Worm (Caenorhabditis elegans) whole organism, L1 larva: ENCODE results near the gene F54D10.8.

Experiments
- C04F5.9 ChIP-seq: sonication (generic microtip); optimal IDR thresholded peaks from 2 replicates; lab custom pipeline; 2016; ENCODE audit warnings: missing genetic modification characterization, missing compliant biosample characterization
- C34B4.2 ChIP-seq: sonication (generic microtip); optimal IDR thresholded peaks from 2 replicates; lab custom pipeline; 2017; ENCODE audit warnings: mild to moderate bottlenecking, missing genetic modification characterization, missing compliant biosample characterization
- F16B12.6 ChIP-seq: fragments of 150-350 bp; optimal IDR thresholded peaks from 2 replicates; lab custom pipeline; 2014; ENCODE audit warnings: missing biosample characterization, missing genetic modification characterization
- Y116A8C.19 ChIP-seq: sonication (generic microtip); optimal IDR thresholded peaks from 2 replicates; lab custom pipeline; 2016; ENCODE audit warnings: missing compliant biosample characterization, missing genetic modification characterization, borderline replicate concordance
- alr-1 ChIP-seq: fragments of 200-800 bp; sonication (Bioruptor generic); optimal IDR thresholded peaks from 2 replicates; lab custom pipeline; 2018; ENCODE audit warnings: borderline replicate concordance, mild to moderate bottlenecking, missing genetic modification characterization, missing compliant biosample characterization
- aly-2 ChIP-seq: fragments of 150-350 bp; optimal IDR thresholded peaks from 2 replicates; lab custom pipeline; 2014; ENCODE audit warnings: missing biosample characterization, missing genetic modification characterization
- ama-1 ChIP-seq: fragments of 150-350 bp; optimal IDR thresholded peaks from 2 replicates; lab custom pipeline; 2014
- ceh-8 ChIP-seq: fragments of 200-800 bp; sonication (Bioruptor generic); optimal IDR thresholded peaks from 2 replicates; lab custom pipeline; 2018; ENCODE audit warnings: mild to moderate bottlenecking, missing genetic modification characterization, moderate library complexity, missing compliant biosample characterization
- ceh-82 ChIP-seq, 3 experiments: fragments of 150-350 bp in 1 of 3; sonication (generic microtip) in 2 of 3; optimal IDR thresholded peaks; 2 replicates each; lab custom pipeline; 2014 to 2017; ENCODE audit warnings: missing biosample characterization in 3 of 3, missing genetic modification characterization in 3 of 3
- ceh-88 ChIP-seq: fragments of 200-800 bp; sonication (Bioruptor generic); IDR thresholded peaks from 2 replicates; pipeline ENCODE4 v1.3.6; 2022; ENCODE audit warnings: missing genetic modification characterization, missing compliant biosample characterization
- ces-1 ChIP-seq: fragments of 150-350 bp; optimal IDR thresholded peaks from 2 replicates; lab custom pipeline; 2014; ENCODE audit warnings: missing biosample characterization, missing genetic modification reagents, missing genetic modification characterization
- dpl-1 ChIP-seq, 3 experiments: fragments of 150-350 bp in 2 of 3; sonication (generic microtip) in 1 of 3; optimal IDR thresholded peaks; 2 replicates each; lab custom pipeline; 2014 to 2017; ENCODE audit warnings: missing biosample characterization in 3 of 3, missing genetic modification characterization in 3 of 3, missing genetic modification reagents in 3 of 3
- dsc-1 ChIP-seq: sonication (generic microtip); optimal IDR thresholded peaks from 2 replicates; lab custom pipeline; 2016; ENCODE audit warnings: mild to moderate bottlenecking, missing genetic modification characterization, missing compliant biosample characterization
- efl-3 ChIP-seq: fragments of 200-800 bp; sonication (Bioruptor generic); optimal IDR thresholded peaks from 2 replicates; lab custom pipeline; 2018; ENCODE audit warnings: mild to moderate bottlenecking, missing genetic modification characterization, missing compliant biosample characterization
- egl-13 ChIP-seq: sonication (generic microtip); optimal IDR thresholded peaks from 2 replicates; lab custom pipeline; 2016; ENCODE audit warnings: missing genotype, missing genetic modification reagents, missing genetic modification characterization, missing compliant biosample characterization
- ets-5 ChIP-seq: fragments of 200-800 bp; sonication (Bioruptor generic); IDR thresholded peaks from 2 replicates; pipeline ENCODE4 v1.3.6; 2022; ENCODE audit warnings: missing genetic modification characterization, missing compliant biosample characterization
- fkh-4 ChIP-seq: sonication (generic microtip); optimal IDR thresholded peaks from 2 replicates; lab custom pipeline; 2016; ENCODE audit warnings: missing compliant biosample characterization, missing genetic modification characterization, borderline replicate concordance
- fkh-8 ChIP-seq: sonication (generic microtip); optimal IDR thresholded peaks from 2 replicates; lab custom pipeline; 2016; ENCODE audit warnings: mild to moderate bottlenecking, missing genetic modification characterization, missing compliant biosample characterization
- hlh-4 ChIP-seq: sonication (generic microtip); optimal IDR thresholded peaks from 2 replicates; lab custom pipeline; 2016; ENCODE audit warnings: mild to moderate bottlenecking, missing genetic modification characterization, missing compliant biosample characterization
- hpl-2 ChIP-seq: fragments of 150-350 bp; optimal IDR thresholded peaks from 2 replicates; lab custom pipeline; 2014; ENCODE audit warnings: missing biosample characterization, missing genetic modification reagents, missing genetic modification characterization
- jun-1 ChIP-seq: fragments of 150-350 bp; optimal IDR thresholded peaks from 2 replicates; lab custom pipeline; 2014; ENCODE audit warnings: missing biosample characterization, missing genetic modification reagents, missing genetic modification characterization
- lin-13 ChIP-seq: fragments of 150-350 bp; optimal IDR thresholded peaks from 2 replicates; lab custom pipeline; 2014; ENCODE audit warnings: missing biosample characterization, missing genetic modification reagents, missing genetic modification characterization
- lin-14 ChIP-seq: fragments of 200-800 bp; sonication (Bioruptor generic); optimal IDR thresholded peaks from 2 replicates; lab custom pipeline; 2018; ENCODE audit warnings: mild to moderate bottlenecking, missing genetic modification characterization, moderate library complexity, missing compliant biosample characterization
- lin-35 ChIP-seq, 2 experiments: fragments of 150-350 bp; optimal IDR thresholded peaks; 2 replicates each; lab custom pipeline; 2014; ENCODE audit warnings: missing biosample characterization in 2 of 2, missing genetic modification characterization in 2 of 2, missing genetic modification reagents in 2 of 2
- lin-39 ChIP-seq: fragments of 150-350 bp; optimal IDR thresholded peaks from 2 replicates; lab custom pipeline; 2014; ENCODE audit warnings: missing biosample characterization, missing genetic modification reagents, missing genetic modification characterization
- lir-3 ChIP-seq: sonication (generic microtip); optimal IDR thresholded peaks from 2 replicates; lab custom pipeline; 2016; ENCODE audit warnings: mild to moderate bottlenecking, missing genetic modification characterization, moderate library complexity, missing compliant biosample characterization; ENCODE audit not compliant: poor library complexity
- mdl-1 ChIP-seq, 2 experiments: fragments of 150-350 bp; optimal IDR thresholded peaks; 2 replicates each; lab custom pipeline; 2014 to 2017; ENCODE audit warnings: missing biosample characterization in 2 of 2, missing genetic modification characterization in 2 of 2, inconsistent platforms in 1 of 2
- mep-1 ChIP-seq: fragments of 150-350 bp; optimal IDR thresholded peaks from 2 replicates; lab custom pipeline; 2014; ENCODE audit warnings: missing biosample characterization, missing genetic modification characterization
- nhr-237 ChIP-seq: fragments of 150-350 bp; optimal IDR thresholded peaks from 2 replicates; lab custom pipeline; 2014; ENCODE audit warnings: missing biosample characterization, missing genetic modification characterization
- nhr-28 ChIP-seq: fragments of 150-350 bp; optimal IDR thresholded peaks from 2 replicates; lab custom pipeline; 2014; ENCODE audit warnings: missing biosample characterization, missing genetic modification characterization
- nhr-47 ChIP-seq: sonication (generic microtip); optimal IDR thresholded peaks from 2 replicates; lab custom pipeline; 2016; ENCODE audit warnings: mild to moderate bottlenecking, missing genetic modification characterization, moderate library complexity, missing compliant biosample characterization
- nhr-71 ChIP-seq: sonication (generic microtip); optimal IDR thresholded peaks from 2 replicates; lab custom pipeline; 2016; ENCODE audit warnings: mild to moderate bottlenecking, missing genetic modification characterization, moderate library complexity, missing compliant biosample characterization
- nhr-76 ChIP-seq: sonication (generic microtip); optimal IDR thresholded peaks from 2 replicates; lab custom pipeline; 2017; ENCODE audit warnings: missing biosample characterization, missing genetic modification characterization
- nhr-77 ChIP-seq: fragments of 150-350 bp; optimal IDR thresholded peaks from 2 replicates; lab custom pipeline; 2014; ENCODE audit warnings: missing biosample characterization, missing genetic modification characterization
- pqm-1 ChIP-seq: sonication (generic microtip); optimal IDR thresholded peaks from 3 replicates; lab custom pipeline; 2017; ENCODE audit warnings: missing biosample characterization, missing genetic modification characterization
- rnt-1 ChIP-seq: sonication (generic microtip); optimal IDR thresholded peaks from 2 replicates; lab custom pipeline; 2016; ENCODE audit warnings: mild to moderate bottlenecking, missing genetic modification characterization, moderate library complexity, missing compliant biosample characterization
- sup-37 ChIP-seq: fragments of 200-800 bp; sonication (Bioruptor generic); optimal IDR thresholded peaks from 2 replicates; lab custom pipeline; 2018; ENCODE audit warnings: mild to moderate bottlenecking, missing genetic modification characterization, missing compliant biosample characterization
- swsn-7 ChIP-seq: sonication (generic microtip); optimal IDR thresholded peaks from 2 replicates; lab custom pipeline; 2016; ENCODE audit warnings: missing genetic modification characterization, missing compliant biosample characterization
- unc-30 ChIP-seq: sonication (generic microtip); optimal IDR thresholded peaks from 2 replicates; lab custom pipeline; 2017; ENCODE audit warnings: missing biosample characterization, missing genetic modification characterization
- vab-15 ChIP-seq: sonication (generic microtip); optimal IDR thresholded peaks from 2 replicates; lab custom pipeline; 2017; ENCODE audit warnings: missing genotype, mild to moderate bottlenecking, missing genetic modification characterization, missing compliant biosample characterization
- zag-1 ChIP-seq: fragments of 150-350 bp; optimal IDR thresholded peaks from 2 replicates; lab custom pipeline; 2014; ENCODE audit warnings: missing biosample characterization, missing genetic modification characterization
- ztf-11 ChIP-seq, 2 experiments: sonication (generic microtip); optimal IDR thresholded peaks; 2 replicates each; lab custom pipeline; 2016 to 2017; ENCODE audit warnings: missing genetic modification characterization in 2 of 2, missing biosample characterization in 1 of 2, missing compliant biosample characterization in 1 of 2

Gene F54D10.8

DNA sequence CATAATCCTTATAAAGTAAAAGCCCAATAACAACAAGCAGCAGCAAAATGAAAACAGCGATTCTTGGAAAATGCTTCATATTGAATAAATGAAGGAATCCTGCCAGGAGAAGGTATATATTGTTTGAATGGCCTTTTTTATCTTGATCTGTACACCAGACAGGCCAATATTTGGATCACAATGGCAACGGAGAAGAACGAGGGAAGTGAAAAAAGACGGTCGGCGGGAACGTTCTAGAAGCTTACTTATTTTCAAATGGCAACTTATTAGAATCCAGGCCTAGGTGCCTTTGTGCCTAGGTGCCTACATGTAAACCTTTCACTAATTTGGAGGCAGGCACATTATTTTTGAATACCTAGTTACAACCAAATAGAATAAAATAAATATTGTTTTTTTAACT is at the start of gene F54D10.8:
Gene F54D10.8 (minus strand): TSS at position 101 of the 400 bp plus-strand sequence.
- TF ChIP-seq jun-1 (tag; lab: Kevin White, UChicago) (no peak), nhr-76 (tag; lab: Kevin White, UChicago) (no peak), ceh-8 (no peak), ceh-82 (tag; optimal IDR thresholded peaks at IDR 0.05; lab: Kevin White, UChicago) (no peak), hpl-2 (GFP tag; lab: Kevin White, UChicago) (no peak), lin-35 (GFP tag; optimal IDR thresholded peaks at IDR 0.05; lab: Kevin White, UChicago) (no peak), pqm-1 (no peak), sup-37 (GFP tag; lab: Kevin White, UChicago) (no peak), unc-30 (tag; lab: Kevin White, UChicago) (no peak), hlh-4 (tag; lab: Kevin White, UChicago) (no peak), dpl-1 (GFP tag; optimal IDR thresholded peaks at IDR 0.05; lab: Kevin White, UChicago) (no peak), aly-2 (tag; lab: Kevin White, UChicago) (no peak), C04F5.9 (tag; lab: Kevin White, UChicago) (no peak), ztf-11 (tag; optimal IDR thresholded peaks at IDR 0.05; lab: Kevin White, UChicago) (no peak), vab-15 (tag; lab: Kevin White, UChicago) (no peak), mdl-1 (tag; optimal IDR thresholded peaks at IDR 0.05; lab: Kevin White, UChicago) (no peak), fkh-8 (tag; lab: Kevin White, UChicago) (no peak), zag-1 (tag; lab: Kevin White, UChicago) (no peak), ets-5 (GFP tag; lab: Robert Waterston, UW) (no peak)

- no peak for TF ChIP-seq nhr-77 (tag; lab: Kevin White, UChicago)
Measured at ce11 chrII:3877127-3877526, 49.4 kb upstream of the F54D10.8 start, which contains the start of gene nep-3. nep-3 (minus strand) TSS chrII:3877227.

ce11 chrII:3869601-3870000 is 41.9 kb upstream of the F54D10.8 start, which contains the start of gene oac-10:
oac-10 (plus strand) TSS chrII:3869901.
- TF ChIP-seq lir-3 (tag; lab: Kevin White, UChicago) (no peak), nhr-47 (tag; lab: Kevin White, UChicago) (no peak), egl-13 (tag; lab: Kevin White, UChicago) (no peak), efl-3 (GFP tag; lab: Kevin White, UChicago) (no peak), dpl-1 (GFP tag; optimal IDR thresholded peaks at IDR 0.05; lab: Kevin White, UChicago) (no peak)

- no peak for TF ChIP-seq swsn-7 (tag; lab: Kevin White, UChicago)
- TF ChIP-seq lin-14 (GFP tag; lab: Kevin White, UChicago) = no peak
- no peak for TF ChIP-seq mep-1 (tag; lab: Kevin White, UChicago)
- no peak for TF ChIP-seq Y116A8C.19 (tag; lab: Kevin White, UChicago)
- no peak for TF ChIP-seq nhr-237 (tag; lab: Kevin White, UChicago)
- no peak for TF ChIP-seq sup-37 (GFP tag; lab: Kevin White, UChicago)
- no peak for TF ChIP-seq fkh-4 (tag; lab: Kevin White, UChicago)
- TF ChIP-seq mdl-1 (tag; optimal IDR thresholded peaks at IDR 0.05; lab: Kevin White, UChicago) = no peak
- no peak for TF ChIP-seq nhr-76 (tag; lab: Kevin White, UChicago)
- no peak for TF ChIP-seq nhr-71 (tag; lab: Kevin White, UChicago)
- no peak for TF ChIP-seq jun-1 (tag; lab: Kevin White, UChicago)
- no peak for TF ChIP-seq ceh-88 (GFP tag; lab: Robert Waterston, UW)
Measured at ce11 chrII:3864652-3865051, 37.0 kb upstream of the F54D10.8 start, which contains the start of gene nhr-261. nhr-261 (minus strand) TSS chrII:3864752.

ce11 chrII:3862053-3862452 is 34.4 kb upstream of the F54D10.8 start:
- no peak for TF ChIP-seq C04F5.9 (tag; lab: Kevin White, UChicago)
- TF ChIP-seq nhr-237 (tag; lab: Kevin White, UChicago) = no peak
- no peak for TF ChIP-seq alr-1 (tag; lab: Kevin White, UChicago)
- TF ChIP-seq ces-1 (GFP tag; lab: Kevin White, UChicago) = no peak
- no peak for TF ChIP-seq rnt-1
- TF ChIP-seq lin-13 = no peak
- no peak for TF ChIP-seq lin-39
- no peak for TF ChIP-seq hlh-4 (tag; lab: Kevin White, UChicago)
- TF ChIP-seq F16B12.6 (tag; lab: Kevin White, UChicago) = no peak
- TF ChIP-seq pqm-1 = no peak
- TF ChIP-seq ama-1 (lab: Kevin White, UChicago) = no peak
- no peak for TF ChIP-seq dsc-1 (tag; lab: Kevin White, UChicago)
- no peak for TF ChIP-seq nhr-28 (tag; lab: Kevin White, UChicago)
- TF ChIP-seq lin-35 (GFP tag; optimal IDR thresholded peaks at IDR 0.05; lab: Kevin White, UChicago) = no peak
- TF ChIP-seq C34B4.2 (tag; lab: Kevin White, UChicago) = no peak
- no peak for TF ChIP-seq nhr-77 (tag; lab: Kevin White, UChicago)
